Worm (Caenorhabditis elegans) whole organism, late embryonic: ENCODE measurements around the gene srt-45.

Experiments
- F13H6.1 ChIP-seq: sonication (generic microtip); optimal IDR thresholded peaks from 2 replicates; lab custom pipeline; 2016; ENCODE audit warnings: missing genetic modification characterization, missing compliant biosample characterization
- T23F11.4 ChIP-seq: fragments of 200-800 bp; sonication (Bioruptor generic); optimal IDR thresholded peaks from 2 replicates; lab custom pipeline; 2018; ENCODE audit warnings: mild to moderate bottlenecking, missing genetic modification characterization, missing compliant biosample characterization
- Y22D7AL.16 ChIP-seq: sonication (generic microtip); optimal IDR thresholded peaks from 2 replicates; lab custom pipeline; 2016; ENCODE audit warnings: missing genetic modification characterization, missing compliant biosample characterization
- ama-1 ChIP-seq: fragments of 150-350 bp; optimal IDR thresholded peaks from 2 replicates; lab custom pipeline; 2014
- ceh-9 ChIP-seq: sonication (generic microtip); optimal IDR thresholded peaks from 2 replicates; lab custom pipeline; 2016; ENCODE audit warnings: mild to moderate bottlenecking, missing genetic modification characterization, inconsistent platforms, missing compliant biosample characterization
- fkh-10 ChIP-seq: fragments of 150-350 bp; optimal IDR thresholded peaks from 2 replicates; lab custom pipeline; 2014; ENCODE audit warnings: missing biosample characterization, missing genetic modification reagents, missing genetic modification characterization
- hlh-6 ChIP-seq: sonication (generic microtip); optimal IDR thresholded peaks from 2 replicates; lab custom pipeline; 2016; ENCODE audit warnings: missing genotype, missing genetic modification characterization, missing compliant biosample characterization
- lin-11 ChIP-seq: fragments of 200-800 bp; sonication (Bioruptor generic); optimal IDR thresholded peaks from 2 replicates; lab custom pipeline; 2018; ENCODE audit warnings: mild to moderate bottlenecking, missing genetic modification characterization, missing compliant biosample characterization
- pag-3 ChIP-seq: sonication (generic microtip); optimal IDR thresholded peaks from 2 replicates; lab custom pipeline; 2016; ENCODE audit warnings: missing compliant biosample characterization, missing genetic modification characterization, borderline replicate concordance
- pax-1 ChIP-seq: fragments of 150-350 bp; optimal IDR thresholded peaks from 2 replicates; lab custom pipeline; 2014; ENCODE audit warnings: missing biosample characterization, missing genetic modification characterization
- pha-4 ChIP-seq: fragments of 150-350 bp; optimal IDR thresholded peaks from 2 replicates; lab custom pipeline; 2018; ENCODE audit warnings: missing biosample characterization, missing genetic modification reagents, missing genetic modification characterization
- ztf-16 ChIP-seq: sonication (generic microtip); optimal IDR thresholded peaks from 2 replicates; lab custom pipeline; 2017; ENCODE audit warnings: missing genetic modification characterization, missing compliant biosample characterization

DNA sequence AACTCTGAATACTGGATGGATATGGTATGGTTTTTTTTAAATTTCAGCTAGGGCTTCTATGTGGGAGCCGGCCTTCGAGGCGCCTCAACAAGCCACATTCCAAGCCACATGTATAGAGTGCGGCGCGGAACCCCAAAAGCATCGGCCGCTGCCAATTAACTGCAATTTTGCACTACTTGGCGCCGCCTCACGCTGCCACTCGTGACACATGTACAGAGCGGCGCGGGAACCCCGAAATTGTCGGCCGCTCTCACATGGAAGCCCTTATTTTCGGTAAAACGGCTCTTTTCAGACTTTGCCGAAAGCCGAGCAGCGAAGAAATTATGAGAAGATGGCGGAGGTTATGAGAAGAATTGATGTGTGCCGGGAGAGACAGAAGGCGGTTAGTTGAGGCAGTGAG lies 40.1 kb upstream of the srt-45 start:
- TF ChIP-seq lin-11 (tag; lab: Kevin White, UChicago) (no peak), pax-1 (tag; lab: Kevin White, UChicago) (no peak), T23F11.4 (GFP tag; lab: Kevin White, UChicago) (no peak), ztf-16 (tag; lab: Kevin White, UChicago) (no peak), pag-3 (no peak), F13H6.1 (tag; lab: Kevin White, UChicago) (no peak), ceh-9 (tag; lab: Kevin White, UChicago) (no peak), Y22D7AL.16 (tag; lab: Kevin White, UChicago) (no peak), hlh-6 (no peak), fkh-10 (GFP tag; lab: Kevin White, UChicago) (no peak), ama-1 (lab: Kevin White, UChicago) (no peak), pha-4 (tag; lab: Kevin White, UChicago) (no peak)
